Worm (Caenorhabditis elegans): ENCODE results near the gene F43B10.1.

Gene F43B10.1

ce11 chrX:16677672-16678071, 15.0 kb upstream of the F43B10.1 start, which contains the start of gene F22H10.3:
Gene F22H10.3, minus strand, starts transcription at chrX:16677707.
- TF ChIP-seq hmg-4 (GFP tag; optimal IDR thresholded peaks at IDR 0.05), result no peak
- TF ChIP-seq tbx-11 (GFP tag; IDR thresholded peaks at IDR 0.05), result no peak
- no peak for TF ChIP-seq tra-4 (tag; optimal IDR thresholded peaks at IDR 0.05)
- no peak for TF ChIP-seq sea-1 (GFP tag; conservative IDR thresholded peaks at IDR 0.05)
- no peak for TF ChIP-seq hnd-1 (tag; optimal IDR thresholded peaks at IDR 0.05)
- TF ChIP-seq ets-7 (tag; optimal IDR thresholded peaks at IDR 0.05), result no peak
- TF ChIP-seq ceh-36 (tag; optimal IDR thresholded peaks at IDR 0.05), result no peak
- no peak for TF ChIP-seq flt-1 (GFP tag; IDR thresholded peaks at IDR 0.05)
- no peak for TF ChIP-seq tbx-37 (GFP tag; conservative IDR thresholded peaks at IDR 0.05)
- no peak for TF ChIP-seq pes-1 (GFP tag; IDR thresholded peaks at IDR 0.05)
- no peak for TF ChIP-seq ceh-13 (GFP tag; optimal IDR thresholded peaks at IDR 0.05)
- no peak for TF ChIP-seq B0310.2 (tag; optimal IDR thresholded peaks at IDR 0.05)
- no peak for TF ChIP-seq hmbx-1 (tag; optimal IDR thresholded peaks at IDR 0.05)
- no peak for TF ChIP-seq F13C5.2 (tag; optimal IDR thresholded peaks at IDR 0.05)
- no peak for TF ChIP-seq aly-1 (tag; optimal IDR thresholded peaks at IDR 0.05)
- TF ChIP-seq ama-1 (optimal IDR thresholded peaks at IDR 0.05), result no peak
- TF ChIP-seq scrt-1 (GFP tag; IDR thresholded peaks at IDR 0.05), result no peak

DNA sequence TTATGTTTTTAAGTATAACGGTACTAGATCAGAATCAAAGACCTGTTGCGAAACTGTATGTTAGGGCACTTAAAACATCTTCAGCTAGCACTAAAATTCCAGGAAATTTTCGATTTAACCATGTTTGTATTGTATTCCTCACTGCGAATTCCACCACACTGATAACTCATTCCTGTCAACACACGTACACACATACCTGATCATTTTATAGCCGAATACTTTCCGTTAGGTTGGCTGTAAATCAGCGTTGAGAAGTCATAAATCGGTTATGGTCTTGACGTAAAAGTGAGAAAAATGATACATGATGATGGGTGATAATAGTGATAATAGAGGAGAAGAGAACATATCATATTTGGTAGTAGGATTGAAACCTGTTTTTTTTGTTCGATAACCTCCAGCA, 13.1 kb upstream of the F43B10.1 start:
- TF ChIP-seq scrt-1 (GFP tag; IDR thresholded peaks at IDR 0.05) (no peak), F13C5.2 (tag; optimal IDR thresholded peaks at IDR 0.05) (no peak), tbx-37 (GFP tag; conservative IDR thresholded peaks at IDR 0.05) (no peak), flt-1 (GFP tag; IDR thresholded peaks at IDR 0.05) (no peak), pes-1 (GFP tag; IDR thresholded peaks at IDR 0.05) (no peak), ets-7 (tag; optimal IDR thresholded peaks at IDR 0.05) (no peak), hmg-4 (GFP tag; optimal IDR thresholded peaks at IDR 0.05) (no peak), ceh-36 (tag; optimal IDR thresholded peaks at IDR 0.05) (no peak), hnd-1 (tag; optimal IDR thresholded peaks at IDR 0.05) (no peak), hmbx-1 (tag; optimal IDR thresholded peaks at IDR 0.05) (no peak), tra-4 (tag; optimal IDR thresholded peaks at IDR 0.05) (no peak), ceh-13 (GFP tag; optimal IDR thresholded peaks at IDR 0.05) (no peak), B0310.2 (tag; optimal IDR thresholded peaks at IDR 0.05) (no peak), sea-1 (GFP tag; conservative IDR thresholded peaks at IDR 0.05) (no peak)

ce11 chrX:16674632-16675031, 12.0 kb upstream of the F43B10.1 start, which contains the start of gene tag-343:
Gene tag-343, minus strand, starts transcription at chrX:16674732.
- TF ChIP-seq hmg-4 (GFP tag; optimal IDR thresholded peaks at IDR 0.05), result no peak
- TF ChIP-seq hmbx-1 (tag; optimal IDR thresholded peaks at IDR 0.05), result no peak
- TF ChIP-seq pes-1 (GFP tag; IDR thresholded peaks at IDR 0.05), result no peak
- TF ChIP-seq ceh-13 (GFP tag; optimal IDR thresholded peaks at IDR 0.05), result no peak
- no peak for TF ChIP-seq scrt-1 (GFP tag; IDR thresholded peaks at IDR 0.05)
- no peak for TF ChIP-seq ets-7 (tag; optimal IDR thresholded peaks at IDR 0.05)
- no peak for TF ChIP-seq ama-1 (optimal IDR thresholded peaks at IDR 0.05)
- TF ChIP-seq aly-1 (tag; optimal IDR thresholded peaks at IDR 0.05), result no peak
- no peak for TF ChIP-seq ceh-36 (tag; optimal IDR thresholded peaks at IDR 0.05)
- TF ChIP-seq tbx-37 (GFP tag; conservative IDR thresholded peaks at IDR 0.05), result no peak
- TF ChIP-seq sea-1 (GFP tag; conservative IDR thresholded peaks at IDR 0.05), result no peak
- no peak for TF ChIP-seq tra-4 (tag; optimal IDR thresholded peaks at IDR 0.05)
- TF ChIP-seq B0310.2 (tag; optimal IDR thresholded peaks at IDR 0.05), result no peak

- TF ChIP-seq hmg-4 (GFP tag; optimal IDR thresholded peaks at IDR 0.05), result no peak
- no peak for TF ChIP-seq ama-1 (optimal IDR thresholded peaks at IDR 0.05)
- TF ChIP-seq aly-1 (tag; optimal IDR thresholded peaks at IDR 0.05), result no peak
- TF ChIP-seq B0310.2 (tag; optimal IDR thresholded peaks at IDR 0.05), result no peak
- no peak for TF ChIP-seq tbx-37 (GFP tag; conservative IDR thresholded peaks at IDR 0.05)
- TF ChIP-seq hmbx-1 (tag; optimal IDR thresholded peaks at IDR 0.05), result no peak
- no peak for TF ChIP-seq tbx-11 (GFP tag; IDR thresholded peaks at IDR 0.05)
- TF ChIP-seq sea-1 (GFP tag; conservative IDR thresholded peaks at IDR 0.05), result no peak
- TF ChIP-seq ceh-36 (tag; optimal IDR thresholded peaks at IDR 0.05), result no peak
- no peak for TF ChIP-seq F13C5.2 (tag; optimal IDR thresholded peaks at IDR 0.05)
- no peak for TF ChIP-seq hnd-1 (tag; optimal IDR thresholded peaks at IDR 0.05)
These were observed 10.0 kb upstream of the F43B10.1 start for ce11 chrX:16672661-16673060.

DNA sequence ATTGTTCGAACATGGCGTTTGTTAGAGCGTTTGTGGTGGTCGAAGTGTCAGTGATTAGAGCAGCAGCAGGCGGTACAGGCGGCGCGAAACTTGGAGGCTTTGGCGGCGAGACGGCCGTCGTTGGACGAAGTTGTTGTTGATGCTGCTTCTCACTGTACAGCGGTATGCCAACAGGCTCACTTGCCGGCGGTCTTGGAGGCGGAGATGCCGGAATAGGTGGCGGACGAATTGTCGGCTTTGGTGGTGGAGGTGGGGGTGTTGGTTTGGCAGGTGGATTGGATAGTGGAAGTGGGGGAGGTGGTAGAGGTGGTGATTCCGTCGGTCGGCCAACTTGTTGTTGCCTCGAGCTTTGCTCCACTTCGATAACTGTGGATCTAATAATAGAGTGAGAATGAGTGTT, 8.6 kb upstream of the F43B10.1 start:
- TF ChIP-seq tra-4 (tag; optimal IDR thresholded peaks at IDR 0.05) (no peak), scrt-1 (GFP tag; IDR thresholded peaks at IDR 0.05) (no peak), aly-1 (tag; optimal IDR thresholded peaks at IDR 0.05) (no peak), hmbx-1 (tag; optimal IDR thresholded peaks at IDR 0.05) (no peak), pes-1 (GFP tag; IDR thresholded peaks at IDR 0.05) (no peak), flt-1 (GFP tag; IDR thresholded peaks at IDR 0.05) (no peak), ceh-13 (GFP tag; optimal IDR thresholded peaks at IDR 0.05) (no peak), tbx-11 (GFP tag; IDR thresholded peaks at IDR 0.05) (no peak), hnd-1 (tag; optimal IDR thresholded peaks at IDR 0.05) (no peak)

ce11 chrX:16669106-16669505, 6.5 kb upstream of the F43B10.1 start:
- no peak for TF ChIP-seq tbx-37 (GFP tag; conservative IDR thresholded peaks at IDR 0.05)
- TF ChIP-seq F13C5.2 (tag; optimal IDR thresholded peaks at IDR 0.05), result no peak
- TF ChIP-seq hnd-1 (tag; optimal IDR thresholded peaks at IDR 0.05), result no peak
- TF ChIP-seq aly-1 (tag; optimal IDR thresholded peaks at IDR 0.05), result no peak
- TF ChIP-seq flt-1 (GFP tag; IDR thresholded peaks at IDR 0.05), result no peak
- TF ChIP-seq scrt-1 (GFP tag; IDR thresholded peaks at IDR 0.05), result no peak
- TF ChIP-seq ama-1 (optimal IDR thresholded peaks at IDR 0.05), result no peak
- TF ChIP-seq ets-7 (tag; optimal IDR thresholded peaks at IDR 0.05), result no peak
- no peak for TF ChIP-seq B0310.2 (tag; optimal IDR thresholded peaks at IDR 0.05)

ce11 chrX:16667515-16667914, 4.9 kb upstream of the F43B10.1 start:
- TF ChIP-seq aly-1 (tag; optimal IDR thresholded peaks at IDR 0.05) (no peak), sea-1 (GFP tag; conservative IDR thresholded peaks at IDR 0.05) (no peak), F13C5.2 (tag; optimal IDR thresholded peaks at IDR 0.05) (no peak), hmbx-1 (tag; optimal IDR thresholded peaks at IDR 0.05) (no peak), hnd-1 (tag; optimal IDR thresholded peaks at IDR 0.05) (no peak), tbx-11 (GFP tag; IDR thresholded peaks at IDR 0.05) (no peak), ceh-13 (GFP tag; optimal IDR thresholded peaks at IDR 0.05) (no peak), flt-1 (GFP tag; IDR thresholded peaks at IDR 0.05) (no peak), ceh-36 (tag; optimal IDR thresholded peaks at IDR 0.05) (no peak), scrt-1 (GFP tag; IDR thresholded peaks at IDR 0.05) (no peak), hmg-4 (GFP tag; optimal IDR thresholded peaks at IDR 0.05) (no peak), pes-1 (GFP tag; IDR thresholded peaks at IDR 0.05) (no peak), B0310.2 (tag; optimal IDR thresholded peaks at IDR 0.05) (no peak)
